Worm (Caenorhabditis elegans) whole organism, L2 larva: ENCODE data around the gene C03C10.2.

Experiments
- C34F6.9 ChIP-seq: fragments of 150-350 bp; optimal IDR thresholded peaks from 2 replicates; lab custom pipeline; 2014; ENCODE audit warnings: missing biosample characterization, missing genetic modification characterization
- ama-1 ChIP-seq: fragments of 150-350 bp; optimal IDR thresholded peaks from 2 replicates; lab custom pipeline; 2018; ENCODE audit warnings: inconsistent platforms
- dmd-4 ChIP-seq: sonication (generic microtip); optimal IDR thresholded peaks from 2 replicates; lab custom pipeline; 2017; ENCODE audit warnings: missing biosample characterization, missing genetic modification characterization
- elt-3 ChIP-seq: sonication (generic microtip); optimal IDR thresholded peaks from 2 replicates; lab custom pipeline; 2017; ENCODE audit warnings: missing biosample characterization, missing genetic modification characterization
- fos-1 ChIP-seq: fragments of 150-350 bp; optimal IDR thresholded peaks from 2 replicates; lab custom pipeline; 2014; ENCODE audit warnings: missing biosample characterization, missing genetic modification characterization
- lin-13 ChIP-seq: fragments of 150-350 bp; optimal IDR thresholded peaks from 2 replicates; lab custom pipeline; 2014; ENCODE audit warnings: missing biosample characterization, missing genetic modification reagents, missing genetic modification characterization
- nhr-21 ChIP-seq: fragments of 150-350 bp; optimal IDR thresholded peaks from 2 replicates; lab custom pipeline; 2014; ENCODE audit warnings: missing biosample characterization, missing genetic modification characterization
- nhr-25 ChIP-seq: fragments of 150-350 bp; sonication (generic microtip); optimal IDR thresholded peaks from 3 replicates; lab custom pipeline; 2014; ENCODE audit warnings: missing biosample characterization, missing genetic modification characterization
- skn-1 ChIP-seq: sonication (generic microtip); optimal IDR thresholded peaks from 2 replicates; lab custom pipeline; 2017; ENCODE audit warnings: missing biosample characterization, missing genetic modification characterization
- snpc-4 ChIP-seq: fragments of 150-350 bp; optimal IDR thresholded peaks from 2 replicates; lab custom pipeline; 2014; ENCODE audit warnings: missing biosample characterization, missing genetic modification characterization
- unc-55 ChIP-seq: fragments of 150-350 bp; sonication (generic microtip); optimal IDR thresholded peaks from 3 replicates; lab custom pipeline; 2014; ENCODE audit warnings: missing biosample characterization, missing genetic modification reagents, missing genetic modification characterization
- zag-1 ChIP-seq: fragments of 150-350 bp; optimal IDR thresholded peaks from 2 replicates; lab custom pipeline; 2014; ENCODE audit warnings: missing biosample characterization, missing genetic modification characterization
- ztf-11 ChIP-seq: sonication (generic microtip); optimal IDR thresholded peaks from 2 replicates; lab custom pipeline; 2017; ENCODE audit warnings: missing biosample characterization, missing genetic modification characterization

- TF ChIP-seq nhr-21 (tag; lab: Kevin White, UChicago) (no peak), elt-3 (no peak), skn-1 (tag; lab: Kevin White, UChicago) (no peak), lin-13 (GFP tag; lab: Kevin White, UChicago) (no peak), snpc-4 (tag; lab: Kevin White, UChicago) (no peak), zag-1 (tag; lab: Kevin White, UChicago) (no peak), C34F6.9 (no peak), dmd-4 (tag; lab: Kevin White, UChicago) (no peak), fos-1 (tag; lab: Kevin White, UChicago) (no peak), ztf-11 (tag; lab: Kevin White, UChicago) (no peak), nhr-25 (tag; lab: Kevin White, UChicago) (no peak), ama-1 (lab: Kevin White, UChicago) (no peak), unc-55 (no peak)
These were observed at the start of gene C03C10.2 for ce11 chrIII:4090773-4091172.
